Fruit fly (Drosophila melanogaster) whole organism, embryonic: Measurements from ENCODE around the gene CG34267.

Experiments
- BEAF-32 ChIP-seq: fragments of 200-800 bp; sonication (Bioruptor generic); optimal IDR thresholded peaks from 3 replicates; lab custom pipeline; 2017; ENCODE audit warnings: missing biosample characterization, missing genetic modification characterization, mild to moderate bottlenecking, moderate library complexity, missing genetic modification reagents
- C15 ChIP-seq: fragments of 200-800 bp; sonication (Bioruptor generic); IDR thresholded peaks from 3 replicates; pipeline ENCODE4 v1.3.6; 2022; ENCODE audit warnings: missing biosample characterization, missing genetic modification characterization
- CG10959 ChIP-seq: fragments of 200-800 bp; sonication (Bioruptor generic); IDR thresholded peaks from 2 replicates; pipeline ENCODE4 v1.3.6; 2022; ENCODE audit warnings: missing biosample characterization, missing genetic modification characterization
- CG11456 ChIP-seq: fragments of 200-800 bp; sonication (Bioruptor generic); IDR thresholded peaks from 3 replicates; pipeline ENCODE4 v1.3.6; 2022; ENCODE audit warnings: missing biosample characterization, missing genetic modification characterization
- CG12236 ChIP-seq: fragments of 200-800 bp; sonication (Bioruptor generic); optimal IDR thresholded peaks from 2 replicates; lab custom pipeline; 2016; ENCODE audit warnings: missing biosample characterization, missing genetic modification characterization
- CG12659 ChIP-seq: fragments of 200-800 bp; sonication (Bioruptor generic); optimal IDR thresholded peaks from 3 replicates; lab custom pipeline; 2017; ENCODE audit warnings: mild to moderate bottlenecking, missing biosample characterization, missing genetic modification reagents, missing genetic modification characterization
- CG16815 ChIP-seq: fragments of 200-800 bp; sonication (Bioruptor generic); optimal IDR thresholded peaks from 3 replicates; lab custom pipeline; 2017; ENCODE audit warnings: missing biosample characterization, mild to moderate bottlenecking, missing genetic modification characterization
- CG17912 ChIP-seq: fragments of 200-800 bp; sonication (Bioruptor generic); optimal IDR thresholded peaks from 2 replicates; lab custom pipeline; 2018; ENCODE audit warnings: missing biosample characterization, mild to moderate bottlenecking, missing genetic modification characterization
- CG1792 ChIP-seq: fragments of 200-800 bp; sonication (Bioruptor generic); optimal IDR thresholded peaks from 2 replicates; lab custom pipeline; 2016; ENCODE audit warnings: missing biosample characterization, missing genetic modification characterization
- CG2129 ChIP-seq: fragments of 200-800 bp; sonication (Bioruptor generic); IDR thresholded peaks from 2 replicates; pipeline ENCODE4 v1.3.6; 2022; ENCODE audit warnings: missing biosample characterization, missing genetic modification characterization; ENCODE audit not compliant: partially characterized antibody
- CG2889 ChIP-seq: fragments of 200-800 bp; sonication (Bioruptor generic); IDR thresholded peaks from 3 replicates; pipeline ENCODE4 v1.3.6; 2022; ENCODE audit warnings: missing biosample characterization, missing genetic modification characterization
- CG31224 ChIP-seq: fragments of 200-800 bp; sonication (Bioruptor generic); IDR thresholded peaks from 2 replicates; pipeline ENCODE4 v1.3.6; 2022; ENCODE audit warnings: missing biosample characterization, missing genetic modification characterization
- CG33213 ChIP-seq: fragments of 200-800 bp; sonication (Bioruptor generic); optimal IDR thresholded peaks from 3 replicates; lab custom pipeline; 2016; ENCODE audit warnings: missing biosample characterization, missing genetic modification characterization
- CG43689 ChIP-seq: fragments of 200-800 bp; sonication (Bioruptor generic); IDR thresholded peaks from 2 replicates; pipeline ENCODE4 v1.3.6; 2022; ENCODE audit warnings: missing biosample characterization, missing genetic modification characterization
- CG4404 ChIP-seq: fragments of 200-800 bp; sonication (Bioruptor generic); IDR thresholded peaks from 2 replicates; pipeline ENCODE4 v1.3.6; 2022; ENCODE audit warnings: missing biosample characterization, missing genetic modification characterization
- CG4730 ChIP-seq: fragments of 200-800 bp; sonication (Bioruptor generic); IDR thresholded peaks from 2 replicates; pipeline ENCODE4 v1.3.6; 2022; ENCODE audit warnings: missing biosample characterization, missing genetic modification characterization
- CG6254 ChIP-seq: fragments of 200-800 bp; sonication (Bioruptor generic); optimal IDR thresholded peaks from 3 replicates; lab custom pipeline; 2017; ENCODE audit warnings: mild to moderate bottlenecking, missing biosample characterization, missing genetic modification reagents, missing genetic modification characterization
- CG6654 ChIP-seq: fragments of 200-800 bp; sonication (Bioruptor generic); optimal IDR thresholded peaks from 2 replicates; lab custom pipeline; 2017; ENCODE audit warnings: missing biosample characterization, mild to moderate bottlenecking, missing genetic modification characterization
- CG7372 ChIP-seq: fragments of 200-800 bp; sonication (Bioruptor generic); IDR thresholded peaks from 2 replicates; pipeline ENCODE4 v1.3.6; 2022; ENCODE audit warnings: missing biosample characterization, missing genetic modification characterization
- CG8924 ChIP-seq: fragments of 200-800 bp; optimal IDR thresholded peaks from 3 replicates; lab custom pipeline; 2019; ENCODE audit warnings: missing biosample characterization, mild to moderate bottlenecking, missing genetic modification characterization, moderate library complexity
- CG9727 ChIP-seq: fragments of 200-800 bp; sonication (Bioruptor generic); optimal IDR thresholded peaks from 3 replicates; lab custom pipeline; 2017; ENCODE audit warnings: missing biosample characterization, mild to moderate bottlenecking, missing genetic modification characterization
- CG9817 ChIP-seq: fragments of 200-800 bp; sonication (Bioruptor generic); optimal IDR thresholded peaks from 2 replicates; lab custom pipeline; 2018; ENCODE audit warnings: missing biosample characterization, mild to moderate bottlenecking, missing genetic modification characterization, moderate library complexity
- CTCF ChIP-seq: fragments of 200-800 bp; sonication (Bioruptor generic); optimal IDR thresholded peaks from 2 replicates; lab custom pipeline; 2017; ENCODE audit warnings: missing biosample characterization, mild to moderate bottlenecking, missing genetic modification characterization, moderate library complexity
- D19B ChIP-seq: fragments of 200-800 bp; sonication (Bioruptor generic); optimal IDR thresholded peaks from 2 replicates; lab custom pipeline; 2017; ENCODE audit warnings: missing biosample characterization, mild to moderate bottlenecking, missing genetic modification characterization
- E2f1 ChIP-seq: fragments of 200-800 bp; sonication (Bioruptor generic); IDR thresholded peaks from 2 replicates; pipeline ENCODE4 v1.3.6; 2022; ENCODE audit warnings: missing biosample characterization, missing genetic modification characterization
- Ets97D ChIP-seq: fragments of 200-800 bp; sonication (Bioruptor generic); optimal IDR thresholded peaks from 3 replicates; lab custom pipeline; 2016; ENCODE audit warnings: missing biosample characterization, missing genetic modification characterization
- H15 ChIP-seq: fragments of 200-800 bp; sonication (Bioruptor generic); IDR thresholded peaks from 3 replicates; pipeline ENCODE4 v1.3.6; 2022; ENCODE audit warnings: missing biosample characterization, missing genetic modification characterization
- HLH54F ChIP-seq: fragments of 200-800 bp; sonication (Bioruptor generic); optimal IDR thresholded peaks from 3 replicates; lab custom pipeline; 2016; ENCODE audit warnings: missing biosample characterization, missing genetic modification characterization
- Lim3 ChIP-seq: fragments of 200-800 bp; sonication (Bioruptor generic); IDR thresholded peaks from 2 replicates; pipeline ENCODE4 v1.3.6; 2022; ENCODE audit warnings: missing biosample characterization, missing genetic modification characterization
- Myb ChIP-seq: fragments of 200-800 bp; sonication (Bioruptor generic); optimal IDR thresholded peaks from 2 replicates; lab custom pipeline; 2016; ENCODE audit warnings: missing biosample characterization, missing genetic modification characterization
- Ptx1 ChIP-seq: fragments of 200-800 bp; sonication (Bioruptor generic); IDR thresholded peaks from 2 replicates; pipeline ENCODE4 v1.3.6; 2022; ENCODE audit warnings: missing biosample characterization, missing genetic modification characterization
- abd-A ChIP-seq: fragments of 200-800 bp; sonication (Bioruptor generic); optimal IDR thresholded peaks from 3 replicates; lab custom pipeline; 2019; ENCODE audit warnings: missing biosample characterization, mild to moderate bottlenecking, missing genetic modification characterization, moderate library complexity
- aop ChIP-seq: fragments of 200-800 bp; sonication (Bioruptor generic); IDR thresholded peaks from 2 replicates; pipeline ENCODE4 v1.3.6; 2022; ENCODE audit warnings: missing biosample characterization, missing genetic modification characterization
- caup ChIP-seq: fragments of 200-800 bp; sonication (Bioruptor generic); optimal IDR thresholded peaks from 3 replicates; lab custom pipeline; 2017; ENCODE audit warnings: missing biosample characterization, mild to moderate bottlenecking, missing genetic modification characterization, moderate library complexity; ENCODE audit not compliant: severe bottlenecking
- dysf ChIP-seq: fragments of 200-800 bp; sonication (Bioruptor generic); IDR thresholded peaks from 3 replicates; pipeline ENCODE4 v1.3.6; 2022; ENCODE audit warnings: missing biosample characterization, missing genetic modification characterization
- eve ChIP-seq, 2 experiments: fragments of >200 bp; optimal IDR thresholded peaks; 2 replicates each; lab custom pipeline; 2017; ENCODE audit warnings: missing biosample characterization in 2 of 2, missing genetic modification characterization in 2 of 2
- eyg ChIP-seq: fragments of 200-800 bp; sonication (Bioruptor generic); optimal IDR thresholded peaks from 3 replicates; lab custom pipeline; 2016; ENCODE audit warnings: missing biosample characterization, missing genetic modification characterization
- gem ChIP-seq: fragments of 200-800 bp; sonication (Bioruptor generic); optimal IDR thresholded peaks from 2 replicates; lab custom pipeline; 2019; ENCODE audit warnings: missing biosample characterization, mild to moderate bottlenecking, missing genetic modification characterization, moderate library complexity
- lola ChIP-seq, 3 experiments: fragments of >200 bp in 2 of 3; fragments of 200-800 bp in 1 of 3; sonication (Bioruptor generic) in 1 of 3; optimal IDR thresholded peaks; 2 replicates each; lab custom pipeline; 2017 to 2019; ENCODE audit warnings: missing biosample characterization in 3 of 3, missing genetic modification characterization in 3 of 3, mild to moderate bottlenecking in 1 of 3, moderate library complexity in 1 of 3
- luna ChIP-seq: fragments of 200-800 bp; sonication (Bioruptor generic); optimal IDR thresholded peaks from 2 replicates; lab custom pipeline; 2016; ENCODE audit warnings: missing biosample characterization, missing genetic modification characterization
- maf-S ChIP-seq: fragments of 200-800 bp; sonication (Bioruptor generic); optimal IDR thresholded peaks from 2 replicates; lab custom pipeline; 2016; ENCODE audit warnings: missing biosample characterization, missing genetic modification characterization
- mld ChIP-seq: fragments of 200-800 bp; sonication (Bioruptor generic); IDR thresholded peaks from 3 replicates; pipeline ENCODE4 v1.3.6; 2022; ENCODE audit warnings: missing biosample characterization, missing genetic modification characterization; ENCODE audit not compliant: partially characterized antibody
- otp ChIP-seq: fragments of 200-800 bp; sonication (Bioruptor generic); IDR thresholded peaks from 3 replicates; pipeline ENCODE4, ENCODE4 v1.3.6; 2022; ENCODE audit warnings: missing biosample characterization, missing genetic modification characterization
- pan ChIP-seq, 4 experiments: fragments of >200 bp in 3 of 4; fragments of 200-800 bp in 1 of 4; sonication (Bioruptor generic) in 1 of 4; optimal IDR thresholded peaks in 3 of 4; IDR thresholded peaks in 1 of 4; 2 replicates each; pipeline versions ENCODE4 v1.3.6 to Lab custom; 2017 to 2022; ENCODE audit warnings: missing biosample characterization in 2 of 4, missing genetic modification characterization in 2 of 4, mixed read lengths in 1 of 4
- pum ChIP-seq: fragments of 200-800 bp; sonication (Bioruptor generic); optimal IDR thresholded peaks from 2 replicates; lab custom pipeline; 2016; ENCODE audit warnings: missing biosample characterization, missing genetic modification characterization
- schlank ChIP-seq: fragments of 200-800 bp; sonication (Bioruptor generic); optimal IDR thresholded peaks from 2 replicates; lab custom pipeline; 2018; ENCODE audit warnings: missing biosample characterization, mild to moderate bottlenecking, missing genetic modification characterization
- seq ChIP-seq: fragments of 200-800 bp; sonication (Bioruptor generic); IDR thresholded peaks from 2 replicates; pipeline ENCODE4 v1.3.6; 2022; ENCODE audit warnings: missing biosample characterization, missing genetic modification characterization
- sisA ChIP-seq: fragments of 200-800 bp; sonication (Bioruptor generic); IDR thresholded peaks from 2 replicates; pipeline ENCODE4 v1.3.6; 2022; ENCODE audit warnings: missing biosample characterization, missing genetic modification characterization
- tio ChIP-seq: fragments of 200-800 bp; sonication (Bioruptor generic); optimal IDR thresholded peaks from 2 replicates; lab custom pipeline; 2017; ENCODE audit warnings: missing biosample characterization, missing genetic modification characterization, inconsistent platforms
- yki ChIP-seq: fragments of >200 bp; optimal IDR thresholded peaks from 3 replicates; lab custom pipeline; 2018

CG34267 gene

dm6 chr3L:545512-546161 is 45.4 kb upstream of the CG34267 start (continued):
- TF ChIP-seq yki (lab: Kevin White, UChicago) (no peak), CG2129 (no peak), CG17912 (no peak), CTCF (GFP tag; lab: Kevin White, UChicago) (no peak), E2f1 (GFP tag; lab: Robert Waterston, UW) (peak; percentile 67; the same call in 1 of the 2 replicates), CG9727 (GFP tag; lab: Kevin White, UChicago) (peak; percentile 68), eve (GFP tag; optimal IDR thresholded peaks at IDR 0.05; lab: Kevin White, UChicago) (peak in 1 of 2 experiments; percentile 29), BEAF-32 (no peak), abd-A (tag; lab: Kevin White, UChicago) (peak; percentile 91), CG6654 (no peak), CG8924 (tag; lab: Kevin White, UChicago) (peak; percentile 62), CG12236 (no peak), maf-S (GFP tag; lab: Kevin White, UChicago) (peak; percentile 19), caup (GFP tag; lab: Kevin White, UChicago) (peak; percentile 78), CG43689 (0 out of 2 replicates have a peak, but pooled peaks have one; percentile 17), CG9817 (peak; percentile 67), CG4404 (peak; percentile 46; the same call in 1 of the 2 replicates), CG31224 (GFP tag; lab: Robert Waterston, UW) (peak; percentile 50), mld (GFP tag; lab: Robert Waterston, UW) (no peak), CG7372 (GFP tag; lab: Robert Waterston, UW) (0 out of 2 replicates have a peak, but pooled peaks have one; percentile 29), gem (peak; percentile 78), luna (GFP tag; lab: Kevin White, UChicago) (peak; percentile 42), C15 (GFP tag; lab: Robert Waterston, UW) (0 out of 3 replicates have a peak, but pooled peaks have one; percentile 51), aop (no peak), CG2889 (GFP tag; lab: Robert Waterston, UW) (peak; percentile 48; the same call in 1 of the 3 replicates), CG12659 (GFP tag; lab: Kevin White, UChicago) (peak; percentile 50), Myb (GFP tag; lab: Kevin White, UChicago) (peak; percentile 42), CG33213 (GFP tag; lab: Kevin White, UChicago) (peak; percentile 51), eyg (GFP tag; lab: Kevin White, UChicago) (peak; percentile 59), CG4730 (GFP tag; lab: Robert Waterston, UW) (peak; percentile 58), otp (GFP tag; lab: Robert Waterston, UW) (0 out of 3 replicates have a peak, but pooled peaks have one; percentile 14), CG1792 (GFP tag; lab: Kevin White, UChicago) (peak; percentile 34), Ptx1 (peak; percentile 78), Lim3 (GFP tag; lab: Robert Waterston, UW) (no peak), dysf (GFP tag; lab: Robert Waterston, UW) (peak; percentile 80), Ets97D (GFP tag; lab: Kevin White, UChicago) (peak; percentile 24), sisA (GFP tag; lab: Robert Waterston, UW) (peak; percentile 51), CG11456 (GFP tag; lab: Robert Waterston, UW) (peak; percentile 77; the same call in 2 of the 3 replicates), pan (optimal IDR thresholded peaks at IDR 0.05; lab: Kevin White, UChicago) (no peak), pan (GFP tag; optimal IDR thresholded peaks at IDR 0.05 in 1 of 2, IDR thresholded peaks at IDR 0.05 in 1 of 2) (peak in 1 of 2 experiments; percentile 80), pum (peak; percentile 39), HLH54F (GFP tag; lab: Kevin White, UChicago) (peak; percentile 78), H15 (GFP tag; lab: Robert Waterston, UW) (0 out of 3 replicates have a peak, but pooled peaks have one; percentile 55), D19B (peak; percentile 98), CG16815 (peak; percentile 33), CG6254 (peak; percentile 5), tio (peak; percentile 8), lola (GFP tag; optimal IDR thresholded peaks at IDR 0.05; lab: Kevin White, UChicago) (no peak), CG10959 (GFP tag; lab: Robert Waterston, UW) (no peak), seq (peak; percentile 39; the same call in 1 of the 2 replicates), schlank (tag; lab: Kevin White, UChicago) (peak; percentile 69)
